Worm (Caenorhabditis elegans) whole organism, mixed stage, embryonic: ENCODE data around the gene nspa-2.

Experiments
- elt-1 ChIP-seq: sonication (generic microtip); optimal IDR thresholded peaks from 2 replicates; lab custom pipeline; 2017; ENCODE audit warnings: missing genetic modification characterization, mild to moderate bottlenecking, missing compliant biosample characterization, antibody characterized with exemption, moderate library complexity, borderline replicate concordance; ENCODE audit not compliant: insufficient read depth
- nhr-12 ChIP-seq: fragments of 150-350 bp; optimal IDR thresholded peaks from 2 replicates; lab custom pipeline; 2014; ENCODE audit warnings: missing biosample characterization, missing genetic modification characterization
- sptf-1 ChIP-seq: sonication (generic microtip); optimal IDR thresholded peaks from 2 replicates; lab custom pipeline; 2017; ENCODE audit warnings: mild to moderate bottlenecking, missing genetic modification characterization, moderate library complexity, missing compliant biosample characterization

DNA sequence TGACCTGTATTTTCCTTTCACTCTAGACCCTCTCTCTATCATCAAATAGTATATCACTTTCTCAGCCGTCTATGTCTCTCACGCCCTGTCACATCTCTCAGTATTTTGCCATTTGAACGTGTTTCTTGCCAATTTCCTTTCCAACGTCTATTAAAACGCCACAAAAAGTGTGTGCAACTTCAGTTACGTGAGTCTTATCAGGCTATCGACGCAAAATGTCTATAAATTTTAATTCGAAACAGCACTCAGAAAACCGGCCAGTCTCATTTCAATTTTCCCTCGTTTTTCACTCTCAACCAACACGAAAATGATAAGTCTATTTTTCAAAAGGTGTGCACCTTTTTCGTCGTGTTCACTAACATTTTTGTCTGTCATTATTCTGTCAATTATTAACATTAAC, 4.7 kb downstream of the nspa-2 start, which contains the start of gene mpst-3:
- TF ChIP-seq nhr-12 (tag; lab: Kevin White, UChicago) (no peak), sptf-1 (tag; lab: Kevin White, UChicago) (no peak), elt-1 (tag; lab: Kevin White, UChicago) (no peak)
